Fruit fly (Drosophila melanogaster) whole organism, larva: Measurements from ENCODE around the gene CG8840.

Source experiments
- noc ChIP-seq: fragments of 200-800 bp; sonication (Bioruptor generic); optimal IDR thresholded peaks from 3 replicates; lab custom pipeline; 2019; ENCODE audit warnings: missing biosample characterization, mild to moderate bottlenecking, missing genetic modification characterization, moderate library complexity

Gene CG8840

dm6 chr2L:3407722-3408121, 2.6 kb upstream of the CG8840 start:
- no peak for TF ChIP-seq noc (tag; lab: Kevin White, UChicago)

dm6 chr2L:3416527-3417304, 6.4 kb downstream of the CG8840 start, which contains the start of gene CG31952:
Gene CG31952, plus strand, starts transcription at chr2L:3416693.
- peak; percentile 2 for TF ChIP-seq noc (tag; lab: Kevin White, UChicago)

- TF ChIP-seq noc (tag; lab: Kevin White, UChicago): no peak
Measured at dm6 chr2L:3417613-3418012, 7.3 kb downstream of the CG8840 start.

- no peak for TF ChIP-seq noc (tag; lab: Kevin White, UChicago)
Measured at dm6 chr2L:3422753-3423152, 12.4 kb downstream of the CG8840 start.

dm6 chr2L:3425947-3426346, 15.6 kb downstream of the CG8840 start:
- TF ChIP-seq noc (tag; lab: Kevin White, UChicago): no peak

dm6 chr2L:3426669-3427232, 16.4 kb downstream of the CG8840 start, which contains the start of gene Pgant2:
Gene Pgant2, minus strand, starts transcription at chr2L:3426719.
- no peak for TF ChIP-seq noc (tag; lab: Kevin White, UChicago)

dm6 chr2L:3428419-3429097, 18.2 kb downstream of the CG8840 start:
- TF ChIP-seq noc (tag; lab: Kevin White, UChicago): no peak

dm6 chr2L:3435086-3435485, 24.7 kb downstream of the CG8840 start:
- no peak for TF ChIP-seq noc (tag; lab: Kevin White, UChicago)

- TF ChIP-seq noc (tag; lab: Kevin White, UChicago): no peak
Measured at dm6 chr2L:3436347-3436746, 26.0 kb downstream of the CG8840 start.

dm6 chr2L:3437068-3437467, 26.7 kb downstream of the CG8840 start:
- no peak for TF ChIP-seq noc (tag; lab: Kevin White, UChicago)

- TF ChIP-seq noc (tag; lab: Kevin White, UChicago): no peak
Measured at dm6 chr2L:3438078-3438477, 27.7 kb downstream of the CG8840 start.

- TF ChIP-seq noc (tag; lab: Kevin White, UChicago): no peak
Measured at dm6 chr2L:3439502-3439901, 29.1 kb downstream of the CG8840 start.

- no peak for TF ChIP-seq noc (tag; lab: Kevin White, UChicago)
Measured at dm6 chr2L:3440322-3440721, 30.0 kb downstream of the CG8840 start.

dm6 chr2L:3441158-3441557, 30.8 kb downstream of the CG8840 start:
- no peak for TF ChIP-seq noc (tag; lab: Kevin White, UChicago)

dm6 chr2L:3441673-3442072, 31.3 kb downstream of the CG8840 start:
- no peak for TF ChIP-seq noc (tag; lab: Kevin White, UChicago)

dm6 chr2L:3444789-3445188, 34.4 kb downstream of the CG8840 start:
- no peak for TF ChIP-seq noc (tag; lab: Kevin White, UChicago)
